Fruit fly (Drosophila melanogaster) whole organism, embryonic: Measurements from ENCODE around the gene CG8135.

ENCODE experiments used
- Bgb ChIP-seq: fragments of 200-800 bp; sonication (Bioruptor generic); IDR thresholded peaks from 2 replicates; pipeline ENCODE4 v1.3.6; 2022; ENCODE audit warnings: missing biosample characterization, missing genetic modification characterization; ENCODE audit not compliant: partially characterized antibody
- CG10321 ChIP-seq: fragments of 200-800 bp; sonication (Bioruptor generic); IDR thresholded peaks from 2 replicates; pipeline ENCODE4 v1.3.6; 2022; ENCODE audit warnings: missing biosample characterization, missing genetic modification characterization
- CG10959 ChIP-seq: fragments of 200-800 bp; sonication (Bioruptor generic); IDR thresholded peaks from 2 replicates; pipeline ENCODE4 v1.3.6; 2022; ENCODE audit warnings: missing biosample characterization, missing genetic modification characterization
- CG11247 ChIP-seq: fragments of 200-800 bp; sonication (Bioruptor generic); IDR thresholded peaks from 2 replicates; pipeline ENCODE4 v1.3.6; 2022; ENCODE audit warnings: missing biosample characterization, missing genetic modification characterization
- CG12071 ChIP-seq: fragments of 200-800 bp; sonication (Bioruptor generic); optimal IDR thresholded peaks from 3 replicates; lab custom pipeline; 2018; ENCODE audit warnings: missing biosample characterization, mild to moderate bottlenecking, missing genetic modification characterization
- CG12219 ChIP-seq: fragments of 200-800 bp; sonication (Bioruptor generic); optimal IDR thresholded peaks from 3 replicates; lab custom pipeline; 2018; ENCODE audit warnings: missing biosample characterization, mild to moderate bottlenecking, missing genetic modification characterization
- CG12659 ChIP-seq: fragments of 200-800 bp; sonication (Bioruptor generic); optimal IDR thresholded peaks from 3 replicates; lab custom pipeline; 2017; ENCODE audit warnings: mild to moderate bottlenecking, missing biosample characterization, missing genetic modification reagents, missing genetic modification characterization
- CG14050 ChIP-seq: fragments of 200-800 bp; sonication (Bioruptor generic); IDR thresholded peaks from 3 replicates; pipeline ENCODE4 v1.3.6; 2022; ENCODE audit warnings: missing biosample characterization, missing genetic modification characterization
- CG17186 ChIP-seq: fragments of 200-800 bp; sonication (Bioruptor generic); optimal IDR thresholded peaks from 3 replicates; lab custom pipeline; 2017; ENCODE audit warnings: missing biosample characterization, missing genetic modification reagents, missing genetic modification characterization
- CG2116 ChIP-seq: fragments of 200-800 bp; sonication (Bioruptor generic); optimal IDR thresholded peaks from 3 replicates; lab custom pipeline; 2018; ENCODE audit warnings: missing biosample characterization, mild to moderate bottlenecking, missing genetic modification characterization
- CG2202 ChIP-seq: fragments of 200-800 bp; sonication (Bioruptor generic); optimal IDR thresholded peaks from 2 replicates; lab custom pipeline; 2018; ENCODE audit warnings: missing biosample characterization, mild to moderate bottlenecking, missing genetic modification characterization
- CG30431 ChIP-seq: fragments of 200-800 bp; sonication (Bioruptor generic); optimal IDR thresholded peaks from 2 replicates; lab custom pipeline; 2017; ENCODE audit warnings: missing biosample characterization, missing genetic modification characterization
- CG3726 ChIP-seq: fragments of 200-800 bp; sonication (Bioruptor generic); IDR thresholded peaks from 3 replicates; pipeline ENCODE4, ENCODE4 v1.3.6; 2022; ENCODE audit warnings: missing biosample characterization, missing genetic modification characterization
- CG6254 ChIP-seq: fragments of 200-800 bp; sonication (Bioruptor generic); optimal IDR thresholded peaks from 3 replicates; lab custom pipeline; 2017; ENCODE audit warnings: mild to moderate bottlenecking, missing biosample characterization, missing genetic modification reagents, missing genetic modification characterization
- CG9817 ChIP-seq: fragments of 200-800 bp; sonication (Bioruptor generic); optimal IDR thresholded peaks from 2 replicates; lab custom pipeline; 2018; ENCODE audit warnings: missing biosample characterization, mild to moderate bottlenecking, missing genetic modification characterization, moderate library complexity
- CoRest ChIP-seq: fragments of 200-800 bp; sonication (Bioruptor generic); optimal IDR thresholded peaks from 3 replicates; lab custom pipeline; 2018; ENCODE audit warnings: missing biosample characterization, mild to moderate bottlenecking, missing genetic modification characterization, moderate library complexity
- D19A ChIP-seq: fragments of 200-800 bp; optimal IDR thresholded peaks from 3 replicates; lab custom pipeline; 2019; ENCODE audit warnings: missing biosample characterization, mild to moderate bottlenecking, missing genetic modification characterization, moderate library complexity
- HLH54F ChIP-seq: fragments of 200-800 bp; sonication (Bioruptor generic); optimal IDR thresholded peaks from 3 replicates; lab custom pipeline; 2016; ENCODE audit warnings: missing biosample characterization, missing genetic modification characterization
- HmgD ChIP-seq: fragments of 200-800 bp; sonication (Bioruptor generic); optimal IDR thresholded peaks from 3 replicates; lab custom pipeline; 2016; ENCODE audit warnings: missing biosample characterization, missing genetic modification characterization
- MBD-R2 ChIP-seq: fragments of 200-800 bp; sonication (Bioruptor generic); IDR thresholded peaks from 2 replicates; pipeline ENCODE4 v1.3.6; 2022; ENCODE audit warnings: missing biosample characterization, missing genetic modification characterization
- MESR4 ChIP-seq: fragments of 200-800 bp; sonication (Bioruptor generic); optimal IDR thresholded peaks from 2 replicates; lab custom pipeline; 2018; ENCODE audit warnings: missing biosample characterization, mild to moderate bottlenecking, missing genetic modification characterization, moderate library complexity
- Myb ChIP-seq: fragments of 200-800 bp; sonication (Bioruptor generic); optimal IDR thresholded peaks from 2 replicates; lab custom pipeline; 2016; ENCODE audit warnings: missing biosample characterization, missing genetic modification characterization
- Nf-YC ChIP-seq: fragments of 200-800 bp; optimal IDR thresholded peaks from 3 replicates; lab custom pipeline; 2019; ENCODE audit warnings: missing biosample characterization, mild to moderate bottlenecking, missing genetic modification characterization, moderate library complexity
- NfI ChIP-seq: fragments of 200-800 bp; sonication (Bioruptor generic); optimal IDR thresholded peaks from 3 replicates; lab custom pipeline; 2018; ENCODE audit warnings: missing biosample characterization, mild to moderate bottlenecking, missing genetic modification characterization, moderate library complexity
- Pdp1 ChIP-seq, 2 experiments: fragments of 200-800 bp; sonication (Bioruptor generic); optimal IDR thresholded peaks; 3 replicates each; lab custom pipeline; 2016; ENCODE audit warnings: missing biosample characterization in 2 of 2, missing genetic modification characterization in 2 of 2, mild to moderate bottlenecking in 1 of 2, moderate library complexity in 1 of 2
- Poxn ChIP-seq: fragments of 200-800 bp; sonication (Bioruptor generic); IDR thresholded peaks from 2 replicates; pipeline ENCODE4 v1.3.6; 2022; ENCODE audit warnings: missing biosample characterization, missing genetic modification characterization
- Spps ChIP-seq: fragments of 200-800 bp; sonication (Bioruptor generic); optimal IDR thresholded peaks from 2 replicates; lab custom pipeline; 2018; ENCODE audit warnings: missing biosample characterization, mild to moderate bottlenecking, missing genetic modification characterization
- Xrp1 ChIP-seq: fragments of 200-800 bp; sonication (Bioruptor generic); IDR thresholded peaks from 2 replicates; pipeline ENCODE4 v1.3.6; 2022; ENCODE audit warnings: missing biosample characterization, missing genetic modification characterization
- az2 ChIP-seq: fragments of 200-800 bp; sonication (Bioruptor generic); optimal IDR thresholded peaks from 3 replicates; lab custom pipeline; 2016; ENCODE audit warnings: missing biosample characterization, missing genetic modification characterization
- bab2 ChIP-seq: fragments of 200-800 bp; sonication (Bioruptor generic); optimal IDR thresholded peaks from 2 replicates; lab custom pipeline; 2016; ENCODE audit warnings: missing biosample characterization, missing genetic modification characterization
- corto ChIP-seq: fragments of 200-800 bp; sonication (Bioruptor generic); optimal IDR thresholded peaks from 2 replicates; lab custom pipeline; 2016; ENCODE audit warnings: missing biosample characterization, mild to moderate bottlenecking, missing genetic modification characterization, moderate library complexity
- dysf ChIP-seq: fragments of 200-800 bp; sonication (Bioruptor generic); IDR thresholded peaks from 3 replicates; pipeline ENCODE4 v1.3.6; 2022; ENCODE audit warnings: missing biosample characterization, missing genetic modification characterization
- exex ChIP-seq: fragments of 200-800 bp; sonication (Bioruptor generic); optimal IDR thresholded peaks from 4 replicates; lab custom pipeline; 2018; ENCODE audit warnings: missing biosample characterization, mild to moderate bottlenecking, missing genetic modification characterization, moderate library complexity
- fd3F ChIP-seq: fragments of 200-800 bp; sonication (Bioruptor generic); optimal IDR thresholded peaks from 2 replicates; lab custom pipeline; 2018; ENCODE audit warnings: missing biosample characterization, mild to moderate bottlenecking, missing genetic modification characterization, moderate library complexity
- fru ChIP-seq: fragments of >200 bp; optimal IDR thresholded peaks from 2 replicates; lab custom pipeline; 2017
- grau ChIP-seq: fragments of 200-800 bp; optimal IDR thresholded peaks from 3 replicates; lab custom pipeline; 2019; ENCODE audit warnings: missing biosample characterization, mild to moderate bottlenecking, missing genetic modification characterization, moderate library complexity
- grn ChIP-seq: fragments of 200-800 bp; sonication (Bioruptor generic); optimal IDR thresholded peaks from 3 replicates; lab custom pipeline; 2017; ENCODE audit warnings: missing biosample characterization, missing genetic modification characterization
- gsb-n ChIP-seq: fragments of 200-800 bp; sonication (Bioruptor generic); optimal IDR thresholded peaks from 3 replicates; lab custom pipeline; 2018; ENCODE audit warnings: missing biosample characterization, mild to moderate bottlenecking, missing genetic modification characterization
- insv ChIP-seq, 2 experiments: fragments of 200-800 bp; sonication (Bioruptor generic); optimal IDR thresholded peaks; 3 replicates each; lab custom pipeline; 2016 to 2018; ENCODE audit warnings: missing biosample characterization in 2 of 2, missing genetic modification characterization in 2 of 2
- knrl ChIP-seq: fragments of 200-800 bp; sonication (Bioruptor generic); IDR thresholded peaks from 3 replicates; pipeline ENCODE4 v1.3.6; 2022; ENCODE audit warnings: missing biosample characterization, missing genetic modification characterization; ENCODE audit not compliant: partially characterized antibody
- lbe ChIP-seq: fragments of 200-800 bp; sonication (Bioruptor generic); optimal IDR thresholded peaks from 2 replicates; lab custom pipeline; 2016; ENCODE audit warnings: missing biosample characterization, mild to moderate bottlenecking, missing genetic modification characterization
- mld ChIP-seq: fragments of 200-800 bp; sonication (Bioruptor generic); IDR thresholded peaks from 3 replicates; pipeline ENCODE4 v1.3.6; 2022; ENCODE audit warnings: missing biosample characterization, missing genetic modification characterization; ENCODE audit not compliant: partially characterized antibody
- odd ChIP-seq: fragments of 200-800 bp; sonication (Bioruptor generic); optimal IDR thresholded peaks from 2 replicates; lab custom pipeline; 2017; ENCODE audit warnings: missing biosample characterization, mild to moderate bottlenecking, missing genetic modification characterization
- peb ChIP-seq: fragments of 200-800 bp; sonication (Bioruptor generic); IDR thresholded peaks from 2 replicates; pipeline ENCODE4 v1.3.6; 2022; ENCODE audit warnings: missing biosample characterization, missing genetic modification characterization
- pfk ChIP-seq: fragments of 200-800 bp; sonication (Bioruptor generic); optimal IDR thresholded peaks from 2 replicates; lab custom pipeline; 2018; ENCODE audit warnings: missing biosample characterization, mild to moderate bottlenecking, missing genetic modification characterization, moderate library complexity
- pho ChIP-seq: fragments of 200-800 bp; sonication (Bioruptor generic); optimal IDR thresholded peaks from 2 replicates; lab custom pipeline; 2016; ENCODE audit warnings: missing biosample characterization, missing genetic modification characterization
- sc ChIP-seq, 3 experiments: fragments of >200 bp in 2 of 3; fragments of 200-800 bp in 1 of 3; sonication (Bioruptor generic) in 1 of 3; optimal IDR thresholded peaks; 2 replicates in 2 of 3; 3 replicates in 1 of 3; lab custom pipeline; 2017; ENCODE audit warnings: mild to moderate bottlenecking in 1 of 3, missing biosample characterization in 1 of 3, missing genetic modification characterization in 1 of 3, missing genetic modification reagents in 1 of 3
- sd ChIP-seq: fragments of 200-800 bp; sonication (Bioruptor generic); optimal IDR thresholded peaks from 3 replicates; lab custom pipeline; 2018; ENCODE audit warnings: missing biosample characterization, mild to moderate bottlenecking, missing genetic modification characterization, moderate library complexity
- sna ChIP-seq: fragments of 200-800 bp; sonication (Bioruptor generic); IDR thresholded peaks from 2 replicates; pipeline ENCODE4 v1.3.6; 2022; ENCODE audit warnings: missing biosample characterization, missing genetic modification characterization; ENCODE audit not compliant: partially characterized antibody
- toy ChIP-seq: fragments of 200-800 bp; sonication (Bioruptor generic); IDR thresholded peaks from 2 replicates; pipeline ENCODE4 v1.3.6; 2022; ENCODE audit warnings: missing biosample characterization, missing genetic modification characterization
- wek ChIP-seq: fragments of 200-800 bp; sonication (Bioruptor generic); optimal IDR thresholded peaks from 3 replicates; lab custom pipeline; 2018; ENCODE audit warnings: missing biosample characterization, mild to moderate bottlenecking, missing genetic modification characterization, moderate library complexity

The CG8135 gene

DNA sequence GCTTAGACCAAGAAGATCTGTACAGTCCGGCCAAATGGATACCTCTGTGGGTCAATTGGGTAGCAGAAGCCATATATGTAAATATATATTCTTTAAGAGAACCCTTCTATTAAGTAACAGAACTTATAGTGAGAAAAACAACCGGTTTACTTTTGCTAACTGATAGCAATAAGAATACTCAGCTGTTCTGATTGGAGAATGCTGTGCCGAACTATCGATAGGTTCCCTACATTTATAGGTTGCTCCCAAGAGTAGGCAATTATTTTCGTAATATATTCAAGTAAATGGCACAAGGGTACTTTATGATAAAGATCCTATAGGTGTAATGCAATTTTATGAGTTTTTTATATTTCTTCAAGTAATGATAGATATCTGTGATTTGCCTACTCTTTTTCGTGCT lies 52.2 kb downstream of the CG8135 start, which contains the start of gene GstZ1 (continued):
- no peak for TF ChIP-seq Xrp1 (GFP tag; lab: Robert Waterston, UW)
- no peak for TF ChIP-seq grau (tag; lab: Kevin White, UChicago)
- no peak for TF ChIP-seq CG11247
- TF ChIP-seq CG6254: no peak
- no peak for TF ChIP-seq NfI (GFP tag; lab: Kevin White, UChicago)
- TF ChIP-seq CG30431: no peak
- TF ChIP-seq sd (tag; lab: Kevin White, UChicago): no peak
- TF ChIP-seq CG3726 (GFP tag; lab: Robert Waterston, UW): no peak
- no peak for TF ChIP-seq CG2202 (tag; lab: Kevin White, UChicago)
- no peak for TF ChIP-seq pfk (GFP tag; lab: Kevin White, UChicago)
- TF ChIP-seq CG17186: no peak
- TF ChIP-seq HmgD (GFP tag; lab: Kevin White, UChicago): no peak
- no peak for TF ChIP-seq Myb (GFP tag; lab: Kevin White, UChicago)
- no peak for TF ChIP-seq fru (lab: Kevin White, UChicago)
- TF ChIP-seq CoRest (tag; lab: Kevin White, UChicago): no peak
- no peak for TF ChIP-seq lbe
- TF ChIP-seq CG12659 (GFP tag; lab: Kevin White, UChicago): no peak
- TF ChIP-seq gsb-n (tag; lab: Kevin White, UChicago): no peak
- no peak for TF ChIP-seq MESR4
- no peak for TF ChIP-seq wek
- no peak for TF ChIP-seq bab2 (GFP tag; lab: Kevin White, UChicago)
- TF ChIP-seq odd (GFP tag; lab: Kevin White, UChicago): no peak
- TF ChIP-seq Bgb (GFP tag; lab: Robert Waterston, UW): peak; percentile 69
- TF ChIP-seq toy (GFP tag; lab: Robert Waterston, UW): no peak
- no peak for TF ChIP-seq peb
- TF ChIP-seq D19A (tag; lab: Kevin White, UChicago): no peak
- TF ChIP-seq CG10959 (GFP tag; lab: Robert Waterston, UW): no peak
- no peak for TF ChIP-seq Spps (tag; lab: Kevin White, UChicago)
- no peak for TF ChIP-seq Poxn
- no peak for TF ChIP-seq corto (GFP tag; lab: Kevin White, UChicago)
- no peak for TF ChIP-seq exex (tag; lab: Kevin White, UChicago)
- peak; percentile 76 for TF ChIP-seq Nf-YC (tag; lab: Kevin White, UChicago)
- no peak for TF ChIP-seq CG12071 (GFP tag; lab: Kevin White, UChicago)
- no peak for TF ChIP-seq CG10321
- TF ChIP-seq fd3F (GFP tag; lab: Kevin White, UChicago): no peak
- TF ChIP-seq sna (GFP tag; lab: Robert Waterston, UW): 0 out of 2 replicates have a peak, but pooled peaks have one; percentile 53
- no peak for TF ChIP-seq CG14050 (GFP tag; lab: Robert Waterston, UW)
- peak; percentile 70 to 97 for TF ChIP-seq insv (GFP tag; optimal IDR thresholded peaks at IDR 0.05; lab: Kevin White, UChicago)
- peak; percentile 56; the same call in 1 of the 3 replicates for TF ChIP-seq knrl (GFP tag; lab: Robert Waterston, UW)
- TF ChIP-seq az2: no peak
- TF ChIP-seq grn (GFP tag; lab: Kevin White, UChicago): peak; percentile 49
- peak; percentile 16 for TF ChIP-seq CG2116 (GFP tag; lab: Kevin White, UChicago)
- TF ChIP-seq MBD-R2 (GFP tag; lab: Robert Waterston, UW): peak; percentile 63
- no peak for TF ChIP-seq CG12219 (GFP tag; lab: Kevin White, UChicago)
- TF ChIP-seq CG9817 (tag; lab: Kevin White, UChicago): no peak
- no peak for TF ChIP-seq pho
- no peak for TF ChIP-seq sc (optimal IDR thresholded peaks at IDR 0.05; lab: Kevin White, UChicago)
- no peak for TF ChIP-seq sc (GFP tag; optimal IDR thresholded peaks at IDR 0.05; lab: Kevin White, UChicago)
- no peak for TF ChIP-seq dysf (GFP tag; lab: Robert Waterston, UW)
- TF ChIP-seq mld (GFP tag; lab: Robert Waterston, UW): peak; percentile 64; the same call in 1 of the 3 replicates
- TF ChIP-seq HLH54F (GFP tag; lab: Kevin White, UChicago): no peak
- peak in 1 of 2 experiments; percentile 21 for TF ChIP-seq Pdp1 (GFP tag; optimal IDR thresholded peaks at IDR 0.05; lab: Kevin White, UChicago)
